Worm (Caenorhabditis elegans) whole organism, L4/young adult: ENCODE data around the gene nas-38.

Source experiments
- W03F9.2 ChIP-seq: fragments of 150-350 bp; optimal IDR thresholded peaks from 2 replicates; lab custom pipeline; 2014; ENCODE audit warnings: missing biosample characterization, missing genetic modification characterization
- dao-5 ChIP-seq: sonication (generic microtip); optimal IDR thresholded peaks from 2 replicates; lab custom pipeline; 2016; ENCODE audit warnings: missing genotype, missing genetic modification characterization, moderate library complexity, missing compliant biosample characterization
- him-1 ChIP-seq: sonication (generic microtip); optimal IDR thresholded peaks from 2 replicates; lab custom pipeline; 2016; ENCODE audit warnings: missing genotype, missing genetic modification reagents, missing genetic modification characterization, missing compliant biosample characterization

ce11 chrX:587798-588197 is 29.8 kb downstream of the nas-38 start, which contains the start of gene mrp-1:
- TF ChIP-seq him-1 (tag; lab: Kevin White, UChicago) (no peak), W03F9.2 (tag; lab: Kevin White, UChicago) (no peak), dao-5 (tag; lab: Kevin White, UChicago) (no peak)
